Fruit fly (Drosophila melanogaster): ENCODE data around the gene PCID2.
A peak's percentile ranks its signal among the peaks of the same experiment; 100 is the strongest.

- TF ChIP-seq Pif1A (GFP tag; optimal IDR thresholded peaks at IDR 0.05) (no peak), Pif1B (GFP tag; optimal IDR thresholded peaks at IDR 0.05) (no peak), CG17806 (tag; optimal IDR thresholded peaks at IDR 0.05) (no peak), CG12605 (GFP tag; IDR thresholded peaks at IDR 0.05) (no peak), fd96Ca (GFP tag; IDR thresholded peaks at IDR 0.05) (peak; percentile 66; the same call in 2 of the 3 replicates)
Observed at dm6 chr3L:11648410-11648809, 22.2 kb downstream of the PCID2 start, which contains the start of the genes RIOK1 and Polr3H.
